Fruit fly (Drosophila melanogaster) ovary, adult (tissue): ENCODE data around the gene CG7202.

Source experiments
- CG17801 ChIP-seq: fragments of 200-800 bp; optimal IDR thresholded peaks from 2 replicates; lab custom pipeline; 2019; ENCODE audit warnings: missing biosample characterization, mild to moderate bottlenecking, missing genetic modification characterization, moderate library complexity; ENCODE audit not compliant: partially characterized antibody

CG7202 gene

DNA sequence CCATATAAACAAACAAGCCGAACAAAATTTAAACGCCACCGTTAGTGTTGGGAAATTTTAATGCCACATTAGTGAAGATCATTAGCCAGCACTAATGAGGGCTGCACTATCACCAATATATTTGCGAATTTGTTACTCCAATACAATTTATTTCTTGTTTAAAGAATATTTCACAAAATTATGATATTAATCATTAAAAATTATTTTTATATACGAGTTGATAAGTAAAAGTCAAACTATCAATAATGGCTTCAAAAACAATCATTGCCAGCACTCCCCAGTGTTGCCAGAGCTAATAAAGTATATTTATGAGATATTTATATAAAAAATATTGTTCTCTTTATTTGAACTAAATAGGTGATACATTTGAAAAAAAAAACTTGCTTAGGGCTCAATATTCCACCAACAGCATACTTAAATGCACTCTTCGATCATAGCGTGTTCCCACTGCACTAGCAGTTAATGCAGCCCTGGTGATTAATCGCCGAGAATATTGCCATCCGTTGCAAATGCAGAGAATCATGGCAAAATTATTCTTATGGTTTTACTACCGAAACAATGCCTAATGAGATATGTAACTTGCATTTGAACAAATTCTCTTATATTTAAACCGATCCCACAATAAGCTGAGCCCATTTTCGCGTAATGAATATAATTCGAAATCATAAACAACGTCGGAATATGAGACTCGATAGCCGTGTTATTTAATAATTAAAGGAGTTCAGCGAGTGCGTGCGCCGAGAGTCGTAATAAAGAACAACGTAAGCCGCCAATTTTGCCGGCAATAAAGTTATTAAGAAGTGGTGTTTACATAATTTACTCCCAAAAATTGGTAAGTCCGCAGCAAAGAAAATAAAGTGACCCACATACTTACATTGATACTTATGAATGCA is 23.5 kb upstream of the CG7202 start, which contains the start of the genes SAK and Cdk12:
TSS of gene SAK (minus strand) at position 65 of the 893 bp plus-strand sequence.
TSS of gene Cdk12 (plus strand) at position 484 of the 893 bp plus-strand sequence.
- peak; percentile 86 for TF ChIP-seq CG17801 (GFP tag; lab: Kevin White, UChicago)

DNA sequence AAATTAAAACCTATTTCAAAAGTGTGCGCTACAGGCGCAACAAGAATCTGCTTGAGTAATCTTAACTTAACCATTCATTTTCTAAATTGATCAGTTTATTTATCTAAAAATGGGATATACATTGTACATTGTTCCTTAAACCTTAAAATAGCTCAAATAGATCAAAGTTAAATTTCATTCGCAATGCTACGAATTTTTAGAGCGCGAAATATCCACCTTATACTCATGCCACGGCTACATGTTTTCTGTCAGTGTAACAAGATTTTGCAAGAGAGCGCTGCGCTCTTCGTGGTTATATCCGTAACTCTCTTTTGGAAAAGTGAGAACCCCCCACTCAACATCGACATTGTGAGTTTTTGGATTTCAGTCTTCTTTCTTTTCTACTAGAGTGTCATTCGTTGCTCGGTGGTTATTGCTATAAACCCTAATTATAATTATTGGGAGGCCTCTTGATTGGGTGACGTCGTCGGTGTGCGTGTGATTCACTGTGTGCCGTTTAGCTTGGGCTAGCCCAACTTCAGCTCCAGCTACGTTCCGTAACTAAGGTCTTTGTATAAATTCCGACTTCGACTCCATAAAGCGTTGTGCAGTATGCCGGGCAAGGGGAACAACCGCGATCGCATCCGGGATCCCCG is 17.0 kb upstream of the CG7202 start:
- peak; percentile 30 for TF ChIP-seq CG17801 (GFP tag; lab: Kevin White, UChicago)

DNA sequence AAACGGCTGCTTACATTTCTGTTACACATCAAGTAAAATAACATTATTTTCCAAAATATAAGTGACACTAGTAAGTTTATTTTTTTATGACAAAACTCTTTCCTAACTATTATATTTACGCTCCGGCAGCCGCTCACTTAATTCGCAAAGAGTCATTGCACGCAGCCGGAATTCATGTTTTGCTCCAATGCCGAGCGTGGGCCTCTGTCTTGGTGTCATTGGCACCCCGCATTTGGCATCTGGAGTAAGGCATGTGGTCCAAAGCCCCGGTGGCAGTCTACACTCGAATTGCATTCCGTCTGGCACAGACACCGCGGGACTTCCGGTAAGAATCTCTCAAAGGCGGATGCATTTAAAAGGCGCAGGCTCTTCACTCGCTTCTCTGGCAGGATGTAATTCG is 16.0 kb upstream of the CG7202 start:
- no peak for TF ChIP-seq CG17801 (GFP tag; lab: Kevin White, UChicago)

DNA sequence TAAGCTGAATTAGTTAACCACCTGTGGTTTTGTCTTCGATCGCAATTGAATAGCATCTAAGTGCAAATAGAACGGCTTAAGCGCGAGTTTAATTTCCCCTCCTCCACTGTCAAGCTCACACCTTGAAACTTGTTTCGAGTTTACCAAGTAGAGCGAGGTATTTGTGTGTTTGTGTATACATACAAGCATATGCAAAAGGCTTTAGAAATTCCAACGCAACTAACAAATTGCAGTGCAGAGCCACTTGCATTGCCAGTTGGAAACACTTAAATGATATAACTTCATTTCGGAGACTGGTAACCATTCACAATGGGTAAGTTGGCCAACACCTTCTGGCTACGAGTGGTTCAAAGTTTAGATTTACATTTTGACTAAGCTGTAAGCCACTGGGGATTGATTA is 15.4 kb upstream of the CG7202 start:
- no peak for TF ChIP-seq CG17801 (GFP tag; lab: Kevin White, UChicago)

DNA sequence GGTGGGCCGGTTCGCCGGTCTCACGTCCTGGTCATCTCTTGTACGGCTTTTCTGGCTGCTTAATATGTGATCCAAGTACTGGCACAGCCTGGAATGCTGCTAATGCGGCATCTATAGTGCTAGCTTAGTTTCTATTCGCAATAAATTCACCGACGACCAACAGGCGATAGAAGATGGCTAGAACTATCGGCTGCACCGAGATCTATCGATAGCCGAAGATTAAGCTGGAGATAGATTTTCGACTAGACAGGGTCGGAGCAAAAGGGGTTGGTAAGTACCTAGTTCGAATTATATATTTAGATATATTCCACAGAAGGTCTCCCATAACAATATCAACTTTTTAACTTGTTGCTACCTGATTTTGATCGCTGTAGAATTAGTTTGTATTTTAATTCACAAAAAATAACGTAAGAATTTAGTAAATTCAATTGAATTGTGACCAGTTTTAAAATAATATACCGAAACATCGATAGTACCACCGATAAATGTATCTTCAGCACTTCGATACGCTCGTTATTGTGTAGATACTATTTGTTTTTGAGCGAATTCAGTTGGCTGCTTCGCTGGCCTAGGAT is 14.9 kb upstream of the CG7202 start, which contains the start of the genes Glg1 and M6:
TSS of gene Glg1 (minus strand) at position 185 of the 575 bp plus-strand sequence.
TSS of gene M6 (plus strand) at position 499 of the 575 bp plus-strand sequence.
- TF ChIP-seq CG17801 (GFP tag; lab: Kevin White, UChicago): peak; percentile 39

DNA sequence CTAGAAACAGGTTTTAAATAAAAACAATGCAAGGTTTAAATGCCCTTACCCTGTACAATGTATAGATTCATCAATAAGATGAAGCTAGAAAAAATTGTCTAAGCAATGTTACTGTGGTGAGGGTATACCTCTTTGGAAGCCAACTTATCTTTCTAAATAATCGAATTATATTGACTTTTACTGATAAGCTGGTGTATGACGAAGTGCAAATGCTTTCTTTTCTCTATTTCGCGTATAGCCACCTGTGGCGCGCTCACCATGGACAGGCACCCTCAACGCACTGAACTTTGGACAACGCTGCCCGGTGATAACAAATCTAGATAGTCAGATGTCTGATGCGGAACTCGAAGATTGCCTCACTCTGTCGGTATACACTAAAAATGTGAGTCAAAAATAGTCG is 9.4 kb upstream of the CG7202 start:
- no peak for TF ChIP-seq CG17801 (GFP tag; lab: Kevin White, UChicago)

DNA sequence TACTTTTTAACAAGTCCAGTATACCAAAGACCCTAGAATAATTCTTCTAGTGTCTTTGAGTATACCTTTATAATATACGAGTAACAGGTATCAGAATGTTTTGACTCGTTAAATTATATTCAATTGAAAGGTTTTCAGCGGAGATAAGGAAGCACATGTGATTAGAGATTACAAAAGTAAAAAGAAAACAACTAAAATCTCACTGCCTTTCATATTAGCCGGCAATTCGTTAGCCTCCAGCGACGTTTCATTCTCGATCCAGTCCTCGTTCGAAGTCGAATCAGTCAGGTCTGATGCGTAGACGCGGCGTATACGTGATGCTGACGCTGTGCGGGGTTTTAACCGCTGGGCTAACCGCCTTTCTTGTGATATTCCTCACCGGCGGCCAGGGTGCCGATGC is 8.6 kb upstream of the CG7202 start, which contains the start of gene Est-Q:
TSS of gene Est-Q (plus strand) at position 250 of the 400 bp plus-strand sequence.
- TF ChIP-seq CG17801 (GFP tag; lab: Kevin White, UChicago): no peak

DNA sequence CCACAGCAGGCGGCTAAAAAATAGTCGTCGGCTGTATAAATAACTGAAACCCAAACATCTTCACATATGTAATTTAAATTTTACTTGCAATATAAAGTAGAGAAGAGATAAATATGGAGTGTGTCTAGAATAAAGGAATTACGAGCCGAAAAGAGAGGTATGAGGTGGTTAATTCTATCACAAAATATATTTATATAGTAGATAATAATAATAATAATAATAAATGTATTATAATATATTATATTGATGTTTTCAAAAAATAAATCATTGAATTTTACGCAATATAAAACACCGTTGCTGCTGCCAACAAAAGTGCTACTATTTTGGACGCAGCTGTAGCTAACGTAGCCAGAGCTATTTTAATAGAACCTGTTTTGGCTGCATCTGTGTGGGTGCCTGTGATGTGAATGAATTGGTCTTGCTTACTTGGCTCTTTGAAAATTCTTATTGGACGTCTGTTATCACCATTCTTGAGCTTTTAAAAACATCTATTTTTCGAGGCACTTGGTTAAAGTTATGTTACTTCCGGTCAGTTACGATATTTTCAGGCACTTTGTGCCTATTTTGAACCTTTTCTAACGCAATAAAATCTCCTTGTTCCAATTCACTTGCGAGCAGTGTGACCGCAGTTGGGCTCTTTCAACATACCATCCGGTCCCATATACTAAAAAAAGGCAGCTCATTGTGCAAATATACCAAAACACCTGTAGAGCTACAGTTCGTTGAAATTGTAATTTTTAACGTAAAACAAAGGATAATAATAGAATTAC is 4.5 kb upstream of the CG7202 start, which contains the start of gene Hr78:
TSS of gene Hr78 (minus strand) at position 630 of the 770 bp plus-strand sequence.
- TF ChIP-seq CG17801 (GFP tag; lab: Kevin White, UChicago): peak; percentile 67

DNA sequence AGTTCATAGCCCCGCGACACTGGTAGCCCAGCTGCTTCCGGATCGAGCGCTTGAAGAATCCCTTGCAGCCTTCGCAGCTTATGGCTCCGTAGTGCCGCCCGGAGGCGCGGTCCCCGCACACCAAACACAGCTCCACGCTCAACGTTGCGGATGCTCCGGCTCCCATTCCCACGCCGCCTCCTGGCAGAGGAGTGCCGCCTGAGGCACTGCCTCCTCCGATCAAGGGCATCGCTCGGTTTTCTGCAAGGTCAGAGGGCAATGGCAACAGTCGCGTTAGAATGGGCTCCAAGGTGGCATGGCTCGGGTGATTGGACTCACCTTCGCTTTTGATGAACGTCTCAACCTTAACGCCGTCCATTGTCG is 3.9 kb upstream of the CG7202 start:
- TF ChIP-seq CG17801 (GFP tag; lab: Kevin White, UChicago): no peak

DNA sequence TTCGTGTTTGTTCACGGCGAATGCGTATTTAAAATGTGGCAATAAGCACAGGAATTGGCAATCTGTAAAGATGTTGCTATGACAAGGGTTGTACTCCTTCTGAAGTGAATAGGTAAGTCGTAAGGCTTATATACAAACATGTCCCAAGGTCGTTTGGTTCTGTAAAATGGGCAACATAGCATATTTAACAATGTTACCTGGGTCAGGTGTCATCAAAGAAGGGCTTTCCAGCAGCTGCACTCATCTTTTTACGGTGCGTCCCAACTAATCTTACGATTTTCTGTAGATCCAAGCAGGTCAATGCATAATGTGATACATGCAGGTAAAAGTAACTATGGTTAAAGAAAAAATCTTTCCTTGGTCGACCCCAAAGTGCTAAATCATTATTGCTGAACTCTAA is 2.1 kb downstream of the CG7202 start, which contains the start of gene Neu2:
TSS of gene Neu2 (minus strand) at position 101 of the 400 bp plus-strand sequence.
- TF ChIP-seq CG17801 (GFP tag; lab: Kevin White, UChicago): no peak

DNA sequence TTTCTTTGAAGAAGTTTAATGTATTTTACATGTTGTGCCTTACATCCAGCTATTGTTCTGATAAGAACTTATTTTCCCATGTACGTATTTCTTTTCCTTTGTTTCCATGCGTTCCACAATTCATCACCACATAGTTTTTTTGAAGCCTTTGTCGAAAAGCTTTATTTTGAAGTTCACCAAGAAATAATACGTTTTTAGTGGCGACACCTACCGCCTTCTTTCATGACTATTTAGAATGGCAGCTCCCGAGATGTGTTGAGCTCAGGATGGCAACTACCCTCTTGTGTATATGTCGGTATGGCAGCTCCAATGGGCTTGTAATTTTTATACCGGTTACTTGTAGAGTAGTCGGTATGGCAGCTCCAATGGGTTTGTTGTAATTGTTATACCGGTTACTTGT is 8.7 kb downstream of the CG7202 start:
- TF ChIP-seq CG17801 (GFP tag; lab: Kevin White, UChicago): no peak

DNA sequence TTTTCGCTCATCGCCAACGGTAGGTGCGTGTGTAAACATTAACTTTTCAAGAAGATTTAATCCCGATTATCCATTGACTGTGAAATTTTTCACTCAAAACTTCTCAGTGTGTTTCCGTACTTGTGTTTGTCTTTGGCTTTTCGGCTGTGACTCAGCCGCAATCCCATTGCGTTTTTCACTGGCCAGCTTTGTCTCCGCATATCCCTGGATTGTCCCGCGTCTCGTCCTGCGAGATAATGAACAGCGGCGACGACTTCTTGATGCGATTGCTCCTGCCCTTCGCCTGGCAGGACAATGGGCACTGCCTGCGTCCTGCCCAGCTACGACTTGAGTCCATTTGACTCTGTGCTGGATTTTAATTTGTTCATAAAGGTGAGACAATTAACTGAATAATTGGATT is 10.5 kb downstream of the CG7202 start:
- no peak for TF ChIP-seq CG17801 (GFP tag; lab: Kevin White, UChicago)

DNA sequence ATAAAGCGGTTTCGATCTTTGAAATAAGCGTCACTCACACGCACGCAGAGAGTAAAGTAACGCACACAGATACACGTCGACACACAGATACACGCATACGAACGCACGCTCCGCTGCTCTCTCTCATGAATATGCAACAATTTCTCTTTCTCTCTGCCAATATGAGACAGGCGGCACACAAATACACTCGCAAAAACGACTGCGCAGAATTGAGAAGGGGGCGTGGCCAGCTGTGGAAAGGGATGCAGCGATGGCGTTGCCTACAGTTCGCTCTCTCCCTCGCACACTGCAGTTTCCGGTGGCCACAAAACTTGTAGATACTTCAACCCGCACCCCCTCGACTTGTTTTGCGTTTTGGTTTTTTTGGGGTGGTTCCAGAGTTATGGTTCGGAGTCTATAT is 12.9 kb downstream of the CG7202 start:
- no peak for TF ChIP-seq CG17801 (GFP tag; lab: Kevin White, UChicago)

DNA sequence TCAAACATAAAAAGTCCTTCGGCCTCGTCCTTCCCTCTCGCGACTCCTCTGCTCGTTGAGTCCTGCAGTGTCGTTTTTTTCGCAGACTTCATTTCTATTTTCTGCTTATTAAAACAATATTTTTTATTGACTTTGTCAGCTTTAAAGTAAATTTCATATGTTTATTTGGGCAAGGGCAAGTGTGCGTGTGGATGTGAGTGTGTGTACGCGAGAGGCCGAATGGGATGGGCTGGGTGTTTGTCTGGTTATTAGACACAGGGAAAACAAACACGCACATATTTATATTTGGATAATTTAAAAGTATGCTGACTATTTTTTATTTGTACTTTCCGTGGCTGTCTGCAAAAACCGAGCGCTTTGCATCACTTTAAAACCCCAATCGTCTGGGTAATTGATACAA is 14.7 kb downstream of the CG7202 start:
- no peak for TF ChIP-seq CG17801 (GFP tag; lab: Kevin White, UChicago)
